Fruit fly (Drosophila melanogaster) whole organism: ENCODE measurements around the gene spz4.

Experiments
- CG8478 ChIP-seq: fragments of >200 bp; optimal IDR thresholded peaks from 2 replicates; lab custom pipeline; 2018; ENCODE audit warnings: inconsistent platforms
- Dll ChIP-seq: fragments of >200 bp; optimal IDR thresholded peaks from 2 replicates; lab custom pipeline; 2017
- EcR ChIP-seq, 2 experiments: fragments of >200 bp; optimal IDR thresholded peaks; 2 replicates each; lab custom pipeline; 2017; ENCODE audit warnings: missing biosample characterization in 2 of 2, missing genetic modification characterization in 2 of 2, missing genetic modification reagents in 2 of 2
- pan ChIP-seq: fragments of >200 bp; optimal IDR thresholded peaks from 2 replicates; lab custom pipeline; 2017
- psq ChIP-seq: fragments of >200 bp; optimal IDR thresholded peaks from 2 replicates; lab custom pipeline; 2017
- usp ChIP-seq: fragments of >200 bp; optimal IDR thresholded peaks from 2 replicates; lab custom pipeline; 2017; ENCODE audit warnings: missing biosample characterization, missing genetic modification characterization, mixed read lengths

spz4 gene

DNA sequence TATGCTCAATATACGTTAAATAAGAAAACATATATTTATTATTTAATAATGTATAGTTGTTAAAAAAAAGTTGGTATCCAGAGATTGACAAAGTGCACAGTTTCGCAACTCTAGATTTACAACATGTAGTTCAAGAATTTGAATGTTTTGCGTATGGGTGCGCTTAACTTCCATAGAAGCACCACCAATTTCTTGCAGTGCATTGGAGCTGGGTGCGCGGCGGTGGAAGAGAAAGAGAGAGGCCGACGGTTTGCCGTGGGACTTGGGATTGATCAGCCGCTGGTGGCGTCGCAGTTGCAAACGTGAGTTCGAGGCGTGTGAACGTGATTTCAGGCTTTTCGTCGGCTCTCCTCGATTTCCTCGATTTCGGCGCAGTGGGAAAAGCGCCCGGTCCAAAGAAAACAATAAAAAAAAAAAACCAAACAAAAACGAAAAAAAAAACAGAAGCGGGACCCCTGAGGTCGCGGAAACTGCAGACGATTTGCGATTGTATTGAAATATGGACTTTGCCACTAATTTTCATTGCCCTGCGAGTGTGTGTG lies at the start of gene spz4:
TSS of gene spz4 (plus strand) at position 289 of the 542 bp plus-strand sequence.
- TF ChIP-seq CG8478 (lab: Kevin White, UChicago) (no peak), EcR (GFP tag; optimal IDR thresholded peaks at IDR 0.05; lab: Kevin White, UChicago) (no peak), pan (no peak), usp (GFP tag; lab: Kevin White, UChicago) (no peak), Dll (lab: Kevin White, UChicago) (no peak), psq (no peak)

DNA sequence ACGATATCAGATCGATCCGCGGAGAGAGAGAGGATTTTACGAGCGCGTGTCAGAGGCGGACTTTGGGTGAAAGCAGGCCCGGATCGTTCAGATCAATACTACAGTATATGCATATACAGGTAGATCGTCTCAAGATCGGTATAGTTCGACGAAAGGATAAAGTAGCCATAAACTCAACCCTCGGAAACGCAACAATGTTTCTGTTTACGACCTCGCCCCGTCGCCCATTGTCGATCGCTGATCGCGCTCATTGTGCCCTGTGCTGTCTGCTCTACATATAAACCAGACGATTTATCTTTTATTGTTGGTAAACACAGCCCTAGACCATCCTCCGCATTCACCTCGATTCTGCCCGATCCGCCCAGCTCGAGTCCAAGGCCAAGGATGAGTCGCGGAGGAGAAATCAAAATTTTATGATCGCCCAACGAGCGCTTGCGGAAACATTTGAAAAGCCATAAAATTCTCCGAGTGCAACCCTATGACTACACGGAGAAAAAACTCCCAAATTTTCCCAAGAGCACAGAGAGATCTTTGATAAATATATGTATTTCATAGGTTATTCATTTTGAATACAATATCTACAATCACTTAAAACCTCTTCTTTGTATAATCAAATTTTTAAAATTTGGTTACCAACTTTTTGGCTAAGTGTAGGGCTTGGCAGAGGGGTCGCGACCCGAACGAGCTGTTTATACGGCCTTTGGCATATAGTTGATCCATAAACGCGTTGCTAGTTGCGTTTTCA lies 48.7 kb upstream of the spz4 start:
- no peak for TF ChIP-seq Dll (lab: Kevin White, UChicago)
- no peak for TF ChIP-seq EcR (GFP tag; optimal IDR thresholded peaks at IDR 0.05; lab: Kevin White, UChicago)
- TF ChIP-seq pan = no peak
- TF ChIP-seq psq = no peak
- TF ChIP-seq usp (GFP tag; lab: Kevin White, UChicago) = no peak
- no peak for TF ChIP-seq CG8478 (lab: Kevin White, UChicago)

DNA sequence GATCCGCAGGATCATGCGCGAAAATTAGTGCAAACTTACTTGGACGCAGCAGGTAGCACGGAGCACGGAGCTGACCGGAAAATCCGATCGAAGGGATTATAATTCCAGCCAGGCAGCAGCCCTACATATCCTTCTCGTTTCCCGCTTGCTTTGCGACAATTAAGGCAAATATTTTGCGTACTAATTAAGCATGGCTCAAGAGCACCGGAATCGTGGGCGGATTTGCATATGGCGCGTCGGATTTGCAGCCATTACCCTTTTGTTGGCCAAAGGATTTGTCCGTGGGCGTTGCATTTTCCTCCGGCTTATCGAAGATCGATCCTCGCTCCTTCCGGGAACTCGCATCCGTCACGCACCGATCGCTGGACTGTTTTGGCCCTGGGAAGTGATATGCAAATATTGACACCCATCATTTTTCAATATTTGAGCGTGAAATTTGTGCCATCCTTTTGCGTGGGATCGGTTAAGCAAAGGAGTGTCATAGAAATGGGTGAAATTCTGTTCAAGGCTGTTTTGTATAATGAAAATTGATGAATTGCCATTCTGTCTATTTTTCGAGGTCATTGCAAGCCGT lies 45.9 kb upstream of the spz4 start:
- no peak for TF ChIP-seq psq

DNA sequence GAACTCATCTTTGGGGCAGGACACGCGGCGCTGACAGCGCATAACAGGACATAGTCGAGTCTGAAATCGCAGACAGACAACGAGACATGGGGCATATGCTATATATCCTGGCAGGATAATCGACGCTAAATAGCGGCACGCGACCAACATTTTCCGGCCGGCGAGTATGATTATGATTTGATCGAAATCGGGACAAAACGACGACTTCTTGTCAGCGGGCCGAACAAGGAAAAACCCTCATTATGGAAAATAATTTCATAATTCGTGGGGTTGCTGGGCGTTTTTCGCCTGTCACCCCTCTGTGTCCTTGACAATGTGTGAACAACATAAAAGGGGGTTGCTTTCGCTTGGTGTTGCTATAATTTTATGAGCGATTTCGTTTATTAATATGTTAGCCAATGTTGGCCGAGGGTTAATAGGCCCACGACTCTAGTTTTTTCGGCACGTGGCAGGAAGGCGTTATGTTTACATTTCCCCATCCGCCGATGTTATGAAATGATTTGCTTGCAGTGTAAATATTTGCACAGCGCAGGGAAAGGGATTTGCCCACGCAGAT lies 44.8 kb upstream of the spz4 start:
- TF ChIP-seq psq (no peak), pan (no peak), usp (GFP tag; lab: Kevin White, UChicago) (no peak), Dll (lab: Kevin White, UChicago) (no peak), CG8478 (lab: Kevin White, UChicago) (no peak), EcR (GFP tag; optimal IDR thresholded peaks at IDR 0.05; lab: Kevin White, UChicago) (no peak)

DNA sequence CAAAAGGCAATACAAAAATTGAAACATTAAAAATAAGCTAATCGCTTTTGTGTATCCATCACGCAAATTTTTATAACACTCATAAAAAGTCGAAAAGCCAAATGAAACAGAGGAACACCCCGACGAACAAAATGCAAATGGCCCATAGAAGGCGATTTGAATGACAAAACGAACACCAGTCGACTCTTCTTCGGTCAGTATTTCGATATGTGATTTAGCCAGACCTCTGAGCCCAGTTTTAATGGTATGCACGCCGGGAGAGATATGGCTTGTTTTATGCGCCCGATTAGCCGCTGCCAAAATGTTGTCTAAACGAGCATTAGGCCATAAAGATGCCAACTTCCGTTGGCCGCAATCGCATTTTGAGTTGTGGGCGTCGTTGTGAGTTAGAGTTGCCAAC lies 33.4 kb upstream of the spz4 start:
- no peak for TF ChIP-seq Dll (lab: Kevin White, UChicago)
- no peak for TF ChIP-seq psq
- no peak for TF ChIP-seq EcR (GFP tag; optimal IDR thresholded peaks at IDR 0.05; lab: Kevin White, UChicago)
- TF ChIP-seq usp (GFP tag; lab: Kevin White, UChicago) = no peak
- TF ChIP-seq CG8478 (lab: Kevin White, UChicago) = no peak
- TF ChIP-seq pan = no peak

DNA sequence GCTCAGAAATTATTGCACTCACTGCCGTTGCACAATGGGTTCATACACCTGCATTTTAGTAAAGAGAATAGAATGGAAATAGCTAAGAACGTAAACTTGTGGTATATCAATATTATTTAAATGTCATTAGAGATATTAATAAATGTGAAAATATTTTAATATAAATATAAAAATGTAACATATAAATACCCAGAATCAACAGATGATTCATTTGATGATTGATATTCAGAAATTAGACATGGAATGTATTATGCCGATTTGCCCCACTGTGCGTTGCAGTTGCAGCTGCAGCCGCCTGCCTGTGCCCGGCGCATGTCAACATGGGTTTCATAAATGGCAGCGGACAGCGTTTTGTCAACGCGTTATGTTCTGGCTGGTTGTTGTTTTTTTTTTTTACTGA lies 31.5 kb upstream of the spz4 start:
- TF ChIP-seq EcR (GFP tag; optimal IDR thresholded peaks at IDR 0.05; lab: Kevin White, UChicago) = no peak
- TF ChIP-seq pan = no peak
- TF ChIP-seq CG8478 (lab: Kevin White, UChicago) = no peak

- TF ChIP-seq Dll (lab: Kevin White, UChicago) = no peak
- TF ChIP-seq CG8478 (lab: Kevin White, UChicago) = no peak
- no peak for TF ChIP-seq pan
- TF ChIP-seq EcR (GFP tag; optimal IDR thresholded peaks at IDR 0.05; lab: Kevin White, UChicago) = no peak
- no peak for TF ChIP-seq psq
- TF ChIP-seq usp (GFP tag; lab: Kevin White, UChicago) = no peak
Measured at dm6 chr2L:11471979-11472514, 29.5 kb upstream of the spz4 start.

dm6 chr2L:11474960-11475359 lies 26.6 kb upstream of the spz4 start:
- TF ChIP-seq pan (no peak), CG8478 (lab: Kevin White, UChicago) (no peak), psq (no peak), usp (GFP tag; lab: Kevin White, UChicago) (no peak), EcR (GFP tag; optimal IDR thresholded peaks at IDR 0.05; lab: Kevin White, UChicago) (no peak), Dll (lab: Kevin White, UChicago) (no peak)

DNA sequence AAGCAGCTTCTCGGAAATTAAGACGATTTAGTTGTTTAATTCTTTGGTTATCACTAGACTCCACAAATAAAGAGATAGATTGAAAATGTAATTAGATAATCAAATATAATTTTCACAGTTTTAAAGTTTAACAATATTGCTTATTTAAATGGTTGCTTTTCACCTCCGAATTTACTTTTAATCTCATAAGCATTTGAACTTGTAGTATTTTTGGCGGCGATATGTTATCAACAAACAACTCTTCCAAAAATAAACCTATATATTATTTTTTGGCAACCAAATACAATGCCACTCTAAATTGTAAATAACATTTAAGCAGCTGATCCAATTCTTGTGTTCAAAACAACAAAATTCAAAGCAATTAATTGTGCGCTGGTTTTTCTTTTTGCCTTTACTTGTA lies 17.1 kb upstream of the spz4 start, which contains the start of the genes CG43355 and sala:
TSS of gene CG43355 (plus strand) at position 301 of the 400 bp plus-strand sequence.
TSS of gene sala (plus strand) at position 301 of the 400 bp plus-strand sequence.
- TF ChIP-seq Dll (lab: Kevin White, UChicago) (no peak), CG8478 (lab: Kevin White, UChicago) (no peak), pan (no peak), usp (GFP tag; lab: Kevin White, UChicago) (no peak), psq (no peak), EcR (GFP tag; optimal IDR thresholded peaks at IDR 0.05; lab: Kevin White, UChicago) (no peak)

DNA sequence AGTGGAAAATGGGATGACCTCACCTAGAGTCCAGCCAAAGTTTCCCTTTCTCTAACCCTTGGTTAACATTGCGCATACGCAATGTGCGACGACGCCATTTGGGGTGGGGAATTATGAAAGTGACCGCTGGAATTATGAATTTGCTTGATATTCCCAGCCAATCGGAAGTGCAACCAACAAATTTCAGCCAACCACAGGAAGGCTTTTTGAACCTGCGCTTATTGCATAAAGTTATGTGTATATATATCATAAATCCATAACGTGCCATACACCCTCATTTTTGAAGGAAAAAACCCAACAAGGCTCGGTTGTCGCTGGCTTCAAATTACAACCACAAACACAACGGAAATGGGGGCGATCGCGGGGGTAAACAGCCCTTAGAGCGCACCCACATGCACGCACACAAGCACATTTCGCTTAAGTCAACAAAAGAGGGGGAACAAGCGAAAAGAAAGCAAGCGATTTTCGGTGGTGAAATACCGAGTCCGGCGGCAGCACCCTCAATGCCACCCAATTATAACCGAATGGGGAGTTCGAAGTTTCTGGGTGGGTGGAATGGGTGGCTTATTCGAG lies 13.0 kb upstream of the spz4 start:
- TF ChIP-seq psq = no peak
- no peak for TF ChIP-seq EcR (GFP tag; optimal IDR thresholded peaks at IDR 0.05; lab: Kevin White, UChicago)
- no peak for TF ChIP-seq usp (GFP tag; lab: Kevin White, UChicago)
- no peak for TF ChIP-seq pan
- TF ChIP-seq Dll (lab: Kevin White, UChicago) = no peak
- no peak for TF ChIP-seq CG8478 (lab: Kevin White, UChicago)

- no peak for TF ChIP-seq usp (GFP tag; lab: Kevin White, UChicago)
- no peak for TF ChIP-seq pan
- no peak for TF ChIP-seq Dll (lab: Kevin White, UChicago)
- no peak for TF ChIP-seq EcR (GFP tag; optimal IDR thresholded peaks at IDR 0.05; lab: Kevin White, UChicago)
- no peak for TF ChIP-seq psq
- TF ChIP-seq CG8478 (lab: Kevin White, UChicago) = no peak
Measured at dm6 chr2L:11493933-11494332, 7.6 kb upstream of the spz4 start.
